Worm (Caenorhabditis elegans) whole organism, young adult: ENCODE data around the gene slc-17.4.

Experiments used
- snpc-4 ChIP-seq, 5 experiments: fragments of 150-350 bp in 1 of 5; sonication (generic microtip) in 4 of 5; optimal IDR thresholded peaks; 2 replicates each; lab custom pipeline; 2014 to 2018; ENCODE audit warnings: missing genetic modification characterization in 5 of 5, missing biosample characterization in 3 of 5, antibody characterized with exemption in 2 of 5, mild to moderate bottlenecking in 2 of 5, missing compliant biosample characterization in 2 of 5, missing genotype in 2 of 5, moderate library complexity in 2 of 5, missing genetic modification reagents in 1 of 5
- tbp1 ChIP-seq: fragments of 200-800 bp; sonication (Bioruptor generic); optimal IDR thresholded peaks from 2 replicates; lab custom pipeline; 2018; ENCODE audit warnings: mild to moderate bottlenecking, missing genetic modification characterization, missing compliant biosample characterization

- no peak for TF ChIP-seq tbp1 (GFP tag; lab: Kevin White, UChicago)
- no peak for TF ChIP-seq snpc-4 (GFP tag; optimal IDR thresholded peaks at IDR 0.05; lab: Kevin White, UChicago)
- no peak for TF ChIP-seq snpc-4 (tag; optimal IDR thresholded peaks at IDR 0.05; lab: Kevin White, UChicago)
Observed at ce11 chrIV:17284099-17284498, 7.4 kb downstream of the slc-17.4 start, which contains the start of gene nra-1.
